Worm (Caenorhabditis elegans): Measurements from ENCODE around the gene aagr-4.

Gene aagr-4

ce11 chrX:481150-481549 lies 20.7 kb downstream of the aagr-4 start, which contains the start of gene che-2:
che-2 (plus strand) TSS chrX:481450.
- TF ChIP-seq elt-3 (tag; optimal IDR thresholded peaks at IDR 0.05): no peak
- no peak for TF ChIP-seq mab-5 (tag; optimal IDR thresholded peaks at IDR 0.05)
- TF ChIP-seq sptf-1 (tag; optimal IDR thresholded peaks at IDR 0.05): no peak
- no peak for TF ChIP-seq nhr-2 (tag; optimal IDR thresholded peaks at IDR 0.05)
- TF ChIP-seq mls-2 (tag; optimal IDR thresholded peaks at IDR 0.05): no peak
- no peak for TF ChIP-seq ceh-83 (GFP tag; optimal IDR thresholded peaks at IDR 0.05)
- no peak for TF ChIP-seq pha-4 (tag; optimal IDR thresholded peaks at IDR 0.05)
- TF ChIP-seq lin-32 (GFP tag; optimal IDR thresholded peaks at IDR 0.05): no peak

ce11 chrX:487669-488068 lies 27.2 kb downstream of the aagr-4 start:
- TF ChIP-seq tbx-8 (GFP tag; optimal IDR thresholded peaks at IDR 0.05) (no peak), mep-1 (tag; optimal IDR thresholded peaks at IDR 0.05) (no peak), pha-4 (tag; optimal IDR thresholded peaks at IDR 0.05) (no peak), M03D4.4 (tag; optimal IDR thresholded peaks at IDR 0.05) (no peak), mab-5 (tag; optimal IDR thresholded peaks at IDR 0.05) (no peak), mls-2 (tag; optimal IDR thresholded peaks at IDR 0.05) (no peak), hlh-1 (tag; optimal IDR thresholded peaks at IDR 0.05) (no peak), cnd-1 (tag; optimal IDR thresholded peaks at IDR 0.05) (no peak)

- TF ChIP-seq nhr-2 (tag; optimal IDR thresholded peaks at IDR 0.05) (no peak), nhr-76 (tag; optimal IDR thresholded peaks at IDR 0.05) (no peak), lin-32 (GFP tag; optimal IDR thresholded peaks at IDR 0.05) (peak; percentile 91), hlh-1 (tag; optimal IDR thresholded peaks at IDR 0.05) (peak; percentile 21), snpc-4 (tag; optimal IDR thresholded peaks at IDR 0.05) (no peak), blmp-1 (tag; optimal IDR thresholded peaks at IDR 0.05) (no peak), unc-62 (GFP tag; optimal IDR thresholded peaks at IDR 0.05) (peak; percentile 74), cnd-1 (tag; optimal IDR thresholded peaks at IDR 0.05) (peak; percentile 96), unc-39 (tag; optimal IDR thresholded peaks at IDR 0.05) (no peak), nhr-28 (tag; optimal IDR thresholded peaks at IDR 0.05) (peak; percentile 41), lsy-2 (tag; optimal IDR thresholded peaks at IDR 0.05) (peak; percentile 46), nhr-12 (tag; optimal IDR thresholded peaks at IDR 0.05) (peak; percentile 71), ces-1 (GFP tag; optimal IDR thresholded peaks at IDR 0.05) (peak; percentile 61), ham-2 (GFP tag; optimal IDR thresholded peaks at IDR 0.05) (peak; percentile 88), mab-5 (tag; optimal IDR thresholded peaks at IDR 0.05) (no peak), elt-3 (tag; optimal IDR thresholded peaks at IDR 0.05) (peak; percentile 34), ceh-39 (tag; optimal IDR thresholded peaks at IDR 0.05) (no peak), unc-120 (tag; optimal IDR thresholded peaks at IDR 0.05; ENCODE audit: poor library complexity, severe bottlenecking) (peak; percentile 88), ceh-83 (GFP tag; optimal IDR thresholded peaks at IDR 0.05) (peak; percentile 96), mls-2 (tag; optimal IDR thresholded peaks at IDR 0.05) (peak; percentile 97), flh-1 (GFP tag; optimal IDR thresholded peaks at IDR 0.05) (peak; percentile 88), pha-4 (tag; optimal IDR thresholded peaks at IDR 0.05) (peak; percentile 57), ceh-43 (GFP tag; optimal IDR thresholded peaks at IDR 0.05) (peak; percentile 91), bed-3 (GFP tag; optimal IDR thresholded peaks at IDR 0.05) (peak; percentile 89), elt-1 (tag; optimal IDR thresholded peaks at IDR 0.05; ENCODE audit: borderline replicate concordance, insufficient read depth) (no peak), mep-1 (tag; optimal IDR thresholded peaks at IDR 0.05) (peak; percentile 64), lin-13 (tag; optimal IDR thresholded peaks at IDR 0.05) (peak; percentile 20), M03D4.4 (tag; optimal IDR thresholded peaks at IDR 0.05) (peak; percentile 94), sptf-1 (tag; optimal IDR thresholded peaks at IDR 0.05) (peak; percentile 97), sem-2 (GFP tag; optimal IDR thresholded peaks at IDR 0.05) (peak; percentile 87), nhr-237 (tag; optimal IDR thresholded peaks at IDR 0.05) (peak; percentile 41), drap-1 (GFP tag; optimal IDR thresholded peaks at IDR 0.05) (peak; percentile 97), zip-8 (tag; optimal IDR thresholded peaks at IDR 0.05) (no peak), tbx-8 (GFP tag; optimal IDR thresholded peaks at IDR 0.05) (peak; percentile 91), ztf-11 (tag; optimal IDR thresholded peaks at IDR 0.05) (peak; percentile 46)
Observed at ce11 chrX:489635-490105, 29.2 kb downstream of the aagr-4 start, which contains the start of gene egl-17. egl-17 (plus strand) TSS chrX:489685.

- peak; percentile 68 for TF ChIP-seq unc-62 (GFP tag; optimal IDR thresholded peaks at IDR 0.05)
- no peak for TF ChIP-seq elt-3 (tag; optimal IDR thresholded peaks at IDR 0.05)
- TF ChIP-seq unc-120 (tag; optimal IDR thresholded peaks at IDR 0.05; ENCODE audit: poor library complexity, severe bottlenecking): peak; percentile 66
- peak; percentile 79 for TF ChIP-seq hlh-1 (tag; optimal IDR thresholded peaks at IDR 0.05)
Observed at ce11 chrX:492919-493318, 32.5 kb downstream of the aagr-4 start, which contains the start of gene B0310.1. B0310.1 (plus strand) TSS chrX:493228.
